Fruit fly (Drosophila melanogaster) whole organism, pupa: ENCODE results near the gene ftz.

Experiments used
- CG13204 ChIP-seq: fragments of 200-800 bp; sonication (Bioruptor generic); optimal IDR thresholded peaks from 2 replicates; lab custom pipeline; 2018; ENCODE audit warnings: missing biosample characterization, mild to moderate bottlenecking, missing genetic modification characterization, moderate library complexity
- CG15710 ChIP-seq: fragments of 200-800 bp; sonication (Bioruptor generic); optimal IDR thresholded peaks from 2 replicates; lab custom pipeline; 2018; ENCODE audit warnings: missing biosample characterization, mild to moderate bottlenecking, missing genetic modification characterization, moderate library complexity
- CG32121 ChIP-seq: fragments of 200-800 bp; sonication (Bioruptor generic); IDR thresholded peaks from 2 replicates; pipeline ENCODE4 v1.3.6; 2022; ENCODE audit warnings: missing biosample characterization, missing genetic modification characterization
- CG34367 ChIP-seq: fragments of 200-800 bp; sonication (Bioruptor generic); optimal IDR thresholded peaks from 2 replicates; lab custom pipeline; 2018; ENCODE audit warnings: missing biosample characterization, mild to moderate bottlenecking, missing genetic modification characterization
- CG4496 ChIP-seq: fragments of 200-800 bp; sonication (Bioruptor generic); IDR thresholded peaks from 3 replicates; pipeline ENCODE4 v1.3.6; 2022; ENCODE audit warnings: missing biosample characterization, missing genetic modification characterization
- CG8159 ChIP-seq: fragments of 200-800 bp; sonication (Bioruptor generic); optimal IDR thresholded peaks from 3 replicates; lab custom pipeline; 2018; ENCODE audit warnings: missing biosample characterization, mild to moderate bottlenecking, missing genetic modification characterization, moderate library complexity
- CG8301 ChIP-seq: fragments of 200-800 bp; sonication (Bioruptor generic); optimal IDR thresholded peaks from 2 replicates; lab custom pipeline; 2018; ENCODE audit warnings: missing biosample characterization, mild to moderate bottlenecking, missing genetic modification characterization
- CG9948 ChIP-seq: fragments of 200-800 bp; sonication (Bioruptor generic); optimal IDR thresholded peaks from 2 replicates; lab custom pipeline; 2018; ENCODE audit warnings: missing biosample characterization, mild to moderate bottlenecking, missing genetic modification characterization, moderate library complexity
- D1 ChIP-seq: fragments of 200-800 bp; sonication (Bioruptor generic); optimal IDR thresholded peaks from 2 replicates; lab custom pipeline; 2018; ENCODE audit warnings: missing biosample characterization, mild to moderate bottlenecking, missing genetic modification characterization, moderate library complexity
- EcR ChIP-seq: fragments of 200-800 bp; sonication (Bioruptor generic); optimal IDR thresholded peaks from 3 replicates; lab custom pipeline; 2019; ENCODE audit warnings: missing biosample characterization, missing genetic modification characterization, mild to moderate bottlenecking, moderate library complexity, missing genetic modification reagents
- Pif1B ChIP-seq: fragments of 200-800 bp; sonication (Bioruptor generic); optimal IDR thresholded peaks from 3 replicates; lab custom pipeline; 2016; ENCODE audit warnings: missing biosample characterization, missing genetic modification characterization
- Snoo ChIP-seq: fragments of 200-800 bp; sonication (Bioruptor generic); optimal IDR thresholded peaks from 3 replicates; lab custom pipeline; 2017; ENCODE audit warnings: missing biosample characterization, mild to moderate bottlenecking, missing genetic modification characterization, inconsistent platforms
- gl ChIP-seq: fragments of 200-800 bp; sonication (Bioruptor generic); optimal IDR thresholded peaks from 2 replicates; lab custom pipeline; 2018; ENCODE audit warnings: missing biosample characterization, mild to moderate bottlenecking, missing genetic modification characterization

- TF ChIP-seq CG34367 (tag; lab: Kevin White, UChicago) (peak; percentile 72), Snoo (peak; percentile 78), CG8301 (tag; lab: Kevin White, UChicago) (peak; percentile 79), Pif1B (GFP tag; lab: Kevin White, UChicago) (peak; percentile 47), CG8159 (tag; lab: Kevin White, UChicago) (peak; percentile 87), CG15710 (tag; lab: Kevin White, UChicago) (peak; percentile 82), CG13204 (GFP tag; lab: Kevin White, UChicago) (peak; percentile 16), CG32121 (GFP tag; lab: Robert Waterston, UW) (peak; percentile 74), D1 (peak; percentile 89), CG9948 (tag; lab: Kevin White, UChicago) (peak; percentile 90), EcR (no peak), CG4496 (GFP tag; lab: Robert Waterston, UW) (peak; percentile 86), gl (peak; percentile 8)
Measured at dm6 chr3R:6912251-6913215, 48.4 kb downstream of the ftz start.
